Fruit fly (Drosophila melanogaster) whole organism, embryonic: ENCODE data around the gene Fibp.

ENCODE experiments used
- Antp ChIP-seq: fragments of 200-800 bp; sonication (Bioruptor generic); optimal IDR thresholded peaks from 3 replicates; lab custom pipeline; 2016; ENCODE audit warnings: missing biosample characterization, missing genetic modification characterization
- CG11247 ChIP-seq: fragments of 200-800 bp; sonication (Bioruptor generic); IDR thresholded peaks from 2 replicates; pipeline ENCODE4 v1.3.6; 2022; ENCODE audit warnings: missing biosample characterization, missing genetic modification characterization
- CG12299 ChIP-seq: fragments of 200-800 bp; sonication (Bioruptor generic); optimal IDR thresholded peaks from 2 replicates; lab custom pipeline; 2018; ENCODE audit warnings: missing biosample characterization, mild to moderate bottlenecking, missing genetic modification characterization
- CG13424 ChIP-seq: fragments of 200-800 bp; sonication (Bioruptor generic); optimal IDR thresholded peaks from 2 replicates; lab custom pipeline; 2019; ENCODE audit warnings: missing biosample characterization, mild to moderate bottlenecking, missing genetic modification characterization, moderate library complexity
- CG13894 ChIP-seq: fragments of 200-800 bp; sonication (Bioruptor generic); optimal IDR thresholded peaks from 3 replicates; lab custom pipeline; 2018; ENCODE audit warnings: missing biosample characterization, mild to moderate bottlenecking, missing genetic modification characterization, moderate library complexity
- CG14710 ChIP-seq: fragments of 200-800 bp; sonication (Bioruptor generic); optimal IDR thresholded peaks from 3 replicates; lab custom pipeline; 2019; ENCODE audit warnings: missing biosample characterization, mild to moderate bottlenecking, missing genetic modification characterization, moderate library complexity
- CG14860 ChIP-seq: fragments of 200-800 bp; sonication (Bioruptor generic); IDR thresholded peaks from 3 replicates; pipeline ENCODE4 v1.3.6; 2022; ENCODE audit warnings: missing biosample characterization, missing genetic modification characterization; ENCODE audit not compliant: partially characterized antibody
- CG15073 ChIP-seq: fragments of 200-800 bp; sonication (Bioruptor generic); optimal IDR thresholded peaks from 2 replicates; lab custom pipeline; 2016; ENCODE audit warnings: missing biosample characterization, missing genetic modification characterization
- CG16863 ChIP-seq: fragments of 200-800 bp; sonication (Bioruptor generic); optimal IDR thresholded peaks from 3 replicates; lab custom pipeline; 2016; ENCODE audit warnings: missing biosample characterization, missing genetic modification characterization
- CG17359 ChIP-seq: fragments of 200-800 bp; sonication (Bioruptor generic); optimal IDR thresholded peaks from 3 replicates; lab custom pipeline; 2018; ENCODE audit warnings: missing biosample characterization, mild to moderate bottlenecking, missing genetic modification characterization, moderate library complexity
- CG17912 ChIP-seq: fragments of 200-800 bp; sonication (Bioruptor generic); optimal IDR thresholded peaks from 2 replicates; lab custom pipeline; 2018; ENCODE audit warnings: missing biosample characterization, mild to moderate bottlenecking, missing genetic modification characterization
- CG2199 ChIP-seq: fragments of 200-800 bp; sonication (Bioruptor generic); IDR thresholded peaks from 3 replicates; pipeline ENCODE4 v1.3.6; 2022; ENCODE audit warnings: missing biosample characterization, missing genetic modification characterization
- CG2712 ChIP-seq: fragments of 200-800 bp; optimal IDR thresholded peaks from 3 replicates; lab custom pipeline; 2019; ENCODE audit warnings: missing biosample characterization, mild to moderate bottlenecking, missing genetic modification characterization, moderate library complexity
- CG2875 ChIP-seq: fragments of 200-800 bp; sonication (Bioruptor generic); optimal IDR thresholded peaks from 2 replicates; lab custom pipeline; 2017; ENCODE audit warnings: missing biosample characterization, mild to moderate bottlenecking, missing genetic modification characterization, missing genetic modification reagents
- CG3281 ChIP-seq: fragments of 200-800 bp; sonication (Bioruptor generic); optimal IDR thresholded peaks from 3 replicates; lab custom pipeline; 2017; ENCODE audit warnings: missing biosample characterization, mild to moderate bottlenecking, missing genetic modification characterization
- CG3407 ChIP-seq: fragments of 200-800 bp; sonication (Bioruptor generic); optimal IDR thresholded peaks from 2 replicates; lab custom pipeline; 2018; ENCODE audit warnings: missing biosample characterization, mild to moderate bottlenecking, missing genetic modification characterization
- CG6689 ChIP-seq: fragments of 200-800 bp; sonication (Bioruptor generic); IDR thresholded peaks from 2 replicates; pipeline ENCODE4 v1.3.6; 2022; ENCODE audit warnings: missing biosample characterization, missing genetic modification characterization
- CG8765 ChIP-seq: fragments of 200-800 bp; sonication (Bioruptor generic); IDR thresholded peaks from 2 replicates; pipeline ENCODE4 v1.3.6; 2022; ENCODE audit warnings: missing biosample characterization, missing genetic modification characterization
- CG9817 ChIP-seq: fragments of 200-800 bp; sonication (Bioruptor generic); optimal IDR thresholded peaks from 2 replicates; lab custom pipeline; 2018; ENCODE audit warnings: missing biosample characterization, mild to moderate bottlenecking, missing genetic modification characterization, moderate library complexity
- Dip3 ChIP-seq: fragments of 200-800 bp; sonication (Bioruptor generic); optimal IDR thresholded peaks from 3 replicates; lab custom pipeline; 2016; ENCODE audit warnings: missing biosample characterization, missing genetic modification characterization
- Doc2 ChIP-seq: fragments of 200-800 bp; sonication (Bioruptor generic); IDR thresholded peaks from 2 replicates; pipeline ENCODE4 v1.3.6; 2022; ENCODE audit warnings: missing biosample characterization, missing genetic modification characterization
- Ets97D ChIP-seq: fragments of 200-800 bp; sonication (Bioruptor generic); optimal IDR thresholded peaks from 3 replicates; lab custom pipeline; 2016; ENCODE audit warnings: missing biosample characterization, missing genetic modification characterization
- Fer1 ChIP-seq: fragments of 200-800 bp; sonication (Bioruptor generic); optimal IDR thresholded peaks from 2 replicates; lab custom pipeline; 2017; ENCODE audit warnings: missing biosample characterization, mild to moderate bottlenecking, missing genetic modification characterization
- HLH54F ChIP-seq: fragments of 200-800 bp; sonication (Bioruptor generic); optimal IDR thresholded peaks from 3 replicates; lab custom pipeline; 2016; ENCODE audit warnings: missing biosample characterization, missing genetic modification characterization
- HmgZ ChIP-seq: fragments of 200-800 bp; sonication (Bioruptor generic); optimal IDR thresholded peaks from 2 replicates; lab custom pipeline; 2018; ENCODE audit warnings: missing biosample characterization, mild to moderate bottlenecking, missing genetic modification characterization
- Hr51 ChIP-seq, 2 experiments: fragments of 200-800 bp; sonication (Bioruptor generic); optimal IDR thresholded peaks; 2 replicates in 1 of 2; 3 replicates in 1 of 2; lab custom pipeline; 2016 to 2018; ENCODE audit warnings: missing biosample characterization in 2 of 2, missing genetic modification characterization in 2 of 2, mild to moderate bottlenecking in 1 of 2, moderate library complexity in 1 of 2
- Hr78 ChIP-seq, 2 experiments: fragments of 200-800 bp in 1 of 2; fragments of >200 bp in 1 of 2; sonication (Bioruptor generic) in 1 of 2; optimal IDR thresholded peaks; 2 replicates each; lab custom pipeline; 2017 to 2019; ENCODE audit warnings: missing biosample characterization in 2 of 2, missing genetic modification characterization in 2 of 2, mild to moderate bottlenecking in 1 of 2, moderate library complexity in 1 of 2
- MTF-1 ChIP-seq: fragments of 200-800 bp; sonication (Bioruptor generic); optimal IDR thresholded peaks from 2 replicates; lab custom pipeline; 2018; ENCODE audit warnings: missing biosample characterization, mild to moderate bottlenecking, missing genetic modification characterization, borderline replicate concordance
- Med ChIP-seq: fragments of 200-800 bp; sonication (Bioruptor generic); peaks from one replicate; lab custom pipeline; 2016; ENCODE audit warnings: missing biosample characterization, missing genetic modification characterization, mild to moderate bottlenecking, inconsistent platforms, moderate library complexity
- Mes4 ChIP-seq: fragments of 200-800 bp; sonication (Bioruptor generic); optimal IDR thresholded peaks from 2 replicates; lab custom pipeline; 2016; ENCODE audit warnings: missing biosample characterization, missing genetic modification characterization
- PHDP ChIP-seq: fragments of 200-800 bp; sonication (Bioruptor generic); optimal IDR thresholded peaks from 3 replicates; lab custom pipeline; 2018; ENCODE audit warnings: missing biosample characterization, mild to moderate bottlenecking, missing genetic modification characterization, moderate library complexity
- Vsx1 ChIP-seq: fragments of 200-800 bp; sonication (Bioruptor generic); optimal IDR thresholded peaks from 2 replicates; lab custom pipeline; 2017; ENCODE audit warnings: missing biosample characterization, mild to moderate bottlenecking, missing genetic modification characterization, missing genetic modification reagents
- YL-1 ChIP-seq: fragments of 200-800 bp; sonication (Bioruptor generic); optimal IDR thresholded peaks from 3 replicates; lab custom pipeline; 2017; ENCODE audit warnings: missing biosample characterization, mild to moderate bottlenecking, missing genetic modification characterization
- bigmax ChIP-seq: fragments of 200-800 bp; sonication (Bioruptor generic); optimal IDR thresholded peaks from 2 replicates; lab custom pipeline; 2018; ENCODE audit warnings: missing biosample characterization, mild to moderate bottlenecking, missing genetic modification characterization
- dm ChIP-seq: fragments of 200-800 bp; sonication (Bioruptor generic); optimal IDR thresholded peaks from 3 replicates; lab custom pipeline; 2016; ENCODE audit warnings: missing biosample characterization, missing genetic modification characterization
- dmrt99B ChIP-seq: fragments of 200-800 bp; sonication (Bioruptor generic); optimal IDR thresholded peaks from 2 replicates; lab custom pipeline; 2018; ENCODE audit warnings: missing biosample characterization, mild to moderate bottlenecking, missing genetic modification characterization, moderate library complexity
- grau ChIP-seq: fragments of 200-800 bp; optimal IDR thresholded peaks from 3 replicates; lab custom pipeline; 2019; ENCODE audit warnings: missing biosample characterization, mild to moderate bottlenecking, missing genetic modification characterization, moderate library complexity
- jing ChIP-seq: fragments of 200-800 bp; sonication (Bioruptor generic); optimal IDR thresholded peaks from 2 replicates; lab custom pipeline; 2018; ENCODE audit warnings: missing biosample characterization, mild to moderate bottlenecking, missing genetic modification characterization
- klu ChIP-seq: fragments of 200-800 bp; sonication (Bioruptor generic); IDR thresholded peaks from 2 replicates; pipeline ENCODE4 v1.3.6; 2022; ENCODE audit warnings: missing biosample characterization, missing genetic modification characterization
- lab ChIP-seq: fragments of 200-800 bp; sonication (Bioruptor generic); optimal IDR thresholded peaks from 3 replicates; lab custom pipeline; 2017; ENCODE audit warnings: missing biosample characterization, missing genetic modification characterization, mild to moderate bottlenecking, moderate library complexity, missing genetic modification reagents
- rib ChIP-seq: fragments of 200-800 bp; sonication (Bioruptor generic); IDR thresholded peaks from 2 replicates; pipeline ENCODE4 v1.3.6; 2022; ENCODE audit warnings: missing biosample characterization, missing genetic modification characterization
- run ChIP-seq: fragments of 200-800 bp; sonication (Bioruptor generic); optimal IDR thresholded peaks from 3 replicates; lab custom pipeline; 2018; ENCODE audit warnings: missing biosample characterization, mild to moderate bottlenecking, missing genetic modification characterization
- scrt ChIP-seq: fragments of 200-800 bp; sonication (Bioruptor generic); optimal IDR thresholded peaks from 2 replicates; lab custom pipeline; 2018; ENCODE audit warnings: missing biosample characterization, mild to moderate bottlenecking, missing genetic modification characterization, moderate library complexity
- sens ChIP-seq: fragments of 200-800 bp; sonication (Bioruptor generic); peaks from one replicate; lab custom pipeline; 2016; ENCODE audit warnings: missing biosample characterization, missing genetic modification characterization
- tap ChIP-seq: fragments of 200-800 bp; optimal IDR thresholded peaks from 3 replicates; lab custom pipeline; 2019; ENCODE audit warnings: missing biosample characterization, mild to moderate bottlenecking, missing genetic modification characterization, moderate library complexity
- vvl ChIP-seq: fragments of 200-800 bp; sonication (Bioruptor generic); IDR thresholded peaks from 2 replicates; pipeline ENCODE4 v1.3.6; 2022; ENCODE audit warnings: missing biosample characterization, missing genetic modification characterization

The Fibp gene

DNA sequence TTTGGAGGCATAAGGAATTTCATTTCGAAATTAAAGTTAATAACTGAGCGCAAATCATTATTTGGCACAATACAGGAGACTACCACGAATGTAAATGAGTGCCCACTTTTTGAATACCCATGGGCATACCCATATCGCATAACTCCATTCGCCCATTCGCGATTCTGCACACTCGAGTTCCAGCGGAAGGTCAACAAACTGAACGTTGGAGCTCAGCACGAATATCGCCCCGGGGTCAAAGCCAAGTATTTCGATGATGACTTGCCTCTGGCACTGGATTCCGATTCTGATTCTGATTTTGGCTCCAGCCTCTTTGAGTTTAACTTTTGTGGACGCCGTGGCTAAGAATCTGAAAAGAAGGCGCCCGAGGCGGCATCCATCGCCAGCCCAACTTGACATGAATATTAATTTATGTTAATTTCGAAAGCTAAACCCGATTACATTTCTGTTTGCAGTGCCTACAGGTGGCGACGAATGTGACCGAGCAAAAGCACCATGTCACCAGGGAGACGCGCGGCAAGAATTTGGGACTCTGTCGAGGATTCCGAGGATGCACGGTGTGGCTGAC, 40.2 kb upstream of the Fibp start:
- TF ChIP-seq Med (peak; percentile 69), HLH54F (no peak), vvl (peak; percentile 60; the same call in 1 of the 2 replicates), Hr78 (GFP tag; optimal IDR thresholded peaks at IDR 0.05; lab: Kevin White, UChicago) (no peak), sens (GFP tag; lab: Kevin White, UChicago) (peak; percentile 52), CG13894 (tag; lab: Kevin White, UChicago) (peak; percentile 18)

DNA sequence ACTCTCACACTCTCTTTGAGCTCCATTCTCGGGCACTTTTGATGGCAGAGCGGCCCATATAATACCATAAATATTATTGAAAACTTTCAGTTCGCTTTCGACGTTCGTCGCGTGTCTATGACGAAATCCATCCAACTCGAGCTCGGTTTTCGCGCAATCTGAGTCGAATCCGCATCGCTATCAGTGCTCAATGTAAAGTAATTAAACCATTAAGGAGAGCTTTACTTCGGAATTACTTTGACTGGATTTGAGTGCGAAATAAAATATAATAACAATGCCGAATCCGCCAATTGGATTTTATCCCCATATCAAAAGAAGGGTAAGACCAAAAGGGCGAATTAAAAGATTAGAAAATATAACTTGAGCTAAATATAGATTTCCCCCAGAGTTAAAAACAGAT, 30.3 kb upstream of the Fibp start:
- TF ChIP-seq sens (GFP tag; lab: Kevin White, UChicago) (peak; percentile 31), Doc2 (GFP tag; lab: Robert Waterston, UW) (no peak)

DNA sequence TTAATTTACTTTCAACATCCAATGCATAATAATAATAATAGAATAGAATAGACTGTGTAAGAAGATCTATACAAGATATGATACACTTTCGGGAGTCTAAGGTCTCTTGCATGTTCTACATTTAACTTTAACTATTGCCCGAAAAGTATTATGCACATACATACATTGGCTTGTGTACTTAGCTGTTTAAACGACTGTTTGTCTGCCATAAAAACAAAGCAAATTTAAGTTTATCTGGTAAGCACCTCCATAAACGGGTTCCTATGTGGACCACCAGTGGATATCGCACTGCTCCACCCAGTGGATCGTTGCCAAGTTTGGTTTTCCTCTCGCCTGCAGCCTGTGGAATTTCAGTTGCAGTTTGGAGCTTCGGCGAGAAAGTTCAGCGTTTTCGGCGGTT, 29.2 kb upstream of the Fibp start:
- TF ChIP-seq HmgZ (tag; lab: Kevin White, UChicago) (peak; percentile 8), CG17912 (GFP tag; lab: Kevin White, UChicago) (peak; percentile 21), bigmax (GFP tag; lab: Kevin White, UChicago) (no peak), Mes4 (no peak), tap (tag; lab: Kevin White, UChicago) (peak; percentile 25), CG13424 (tag; lab: Kevin White, UChicago) (no peak), klu (GFP tag; lab: Robert Waterston, UW) (no peak), CG2712 (tag; lab: Kevin White, UChicago) (no peak), CG2199 (GFP tag; lab: Robert Waterston, UW) (no peak), CG11247 (GFP tag; lab: Robert Waterston, UW) (no peak), PHDP (tag; lab: Kevin White, UChicago) (peak; percentile 42), run (tag; lab: Kevin White, UChicago) (peak; percentile 25), CG13894 (tag; lab: Kevin White, UChicago) (peak; percentile 9), CG15073 (GFP tag; lab: Kevin White, UChicago) (no peak), CG17359 (tag; lab: Kevin White, UChicago) (peak; percentile 29), CG9817 (tag; lab: Kevin White, UChicago) (peak; percentile 10), Fer1 (peak; percentile 63), YL-1 (GFP tag; lab: Kevin White, UChicago) (no peak), dm (GFP tag; lab: Kevin White, UChicago) (no peak), Vsx1 (GFP tag; lab: Kevin White, UChicago) (peak; percentile 63), dmrt99B (tag; lab: Kevin White, UChicago) (peak; percentile 10), Antp (GFP tag; lab: Kevin White, UChicago) (peak; percentile 10), Dip3 (GFP tag; lab: Kevin White, UChicago) (no peak), grau (tag; lab: Kevin White, UChicago) (peak; percentile 2), lab (GFP tag; lab: Kevin White, UChicago) (peak; percentile 70), CG14860 (GFP tag; lab: Robert Waterston, UW) (no peak), CG3407 (GFP tag; lab: Kevin White, UChicago) (peak; percentile 53), CG2875 (peak; percentile 64), CG12299 (tag; lab: Kevin White, UChicago) (peak; percentile 29), rib (GFP tag; lab: Robert Waterston, UW) (no peak), Hr51 (GFP tag; optimal IDR thresholded peaks at IDR 0.05; lab: Kevin White, UChicago) (no peak), CG14710 (tag; lab: Kevin White, UChicago) (no peak), CG8765 (no peak), jing (no peak), Ets97D (GFP tag; lab: Kevin White, UChicago) (no peak), CG16863 (no peak), CG3281 (GFP tag; lab: Kevin White, UChicago) (peak; percentile 59), scrt (GFP tag; lab: Kevin White, UChicago) (peak; percentile 25), CG6689 (GFP tag; lab: Robert Waterston, UW) (no peak), MTF-1 (peak; percentile 24)
